Worm (Caenorhabditis elegans) whole organism, L3 larva: ENCODE results near the gene C09G5.14.

ENCODE experiments used
- R02D3.7 ChIP-seq: fragments of 150-350 bp; optimal IDR thresholded peaks from 2 replicates; lab custom pipeline; 2014; ENCODE audit warnings: missing biosample characterization, missing genetic modification characterization
- ceh-16 ChIP-seq: sonication (generic microtip); optimal IDR thresholded peaks from 2 replicates; lab custom pipeline; 2017; ENCODE audit warnings: missing biosample characterization, missing genetic modification characterization
- elt-3 ChIP-seq, 3 experiments: fragments of 150-350 bp in 1 of 3; sonication (generic microtip) in 2 of 3; optimal IDR thresholded peaks; 2 replicates in 2 of 3; 4 replicates in 1 of 3; lab custom pipeline; 2014 to 2017; ENCODE audit warnings: missing biosample characterization in 3 of 3, missing genetic modification characterization in 3 of 3
- nfya-1 ChIP-seq: sonication (generic microtip); optimal IDR thresholded peaks from 2 replicates; lab custom pipeline; 2017; ENCODE audit warnings: missing genetic modification characterization, mild to moderate bottlenecking, missing compliant biosample characterization, antibody characterized with exemption, moderate library complexity; ENCODE audit not compliant: insufficient read depth
- zag-1 ChIP-seq: fragments of 150-350 bp; optimal IDR thresholded peaks from 2 replicates; lab custom pipeline; 2014; ENCODE audit warnings: missing biosample characterization, missing genetic modification characterization
- ztf-4 ChIP-seq: fragments of 150-350 bp; optimal IDR thresholded peaks from 2 replicates; lab custom pipeline; 2014; ENCODE audit warnings: missing biosample characterization, missing genetic modification characterization

ce11 chrII:10765238-10765637 is 42.3 kb upstream of the C09G5.14 start:
- TF ChIP-seq ztf-4 (tag; lab: Kevin White, UChicago), result no peak
- TF ChIP-seq ceh-16, result no peak
- no peak for TF ChIP-seq elt-3 (tag; optimal IDR thresholded peaks at IDR 0.05; lab: Kevin White, UChicago)
- no peak for TF ChIP-seq R02D3.7 (tag; lab: Kevin White, UChicago)
- no peak for TF ChIP-seq nfya-1 (tag; lab: Kevin White, UChicago)
- no peak for TF ChIP-seq zag-1
